Fruit fly (Drosophila melanogaster) Kc167 (cell line): ENCODE data around the gene alpha4GT1.

ENCODE experiments used
- Myc ChIP-seq: fragments of >200 bp; optimal IDR thresholded peaks from 2 replicates; lab custom pipeline; 2017; ENCODE audit warnings: missing external identifiers
- h ChIP-seq: fragments of >200 bp; optimal IDR thresholded peaks from 3 replicates; lab custom pipeline; 2018; ENCODE audit warnings: missing external identifiers
- insv ChIP-seq: fragments of >200 bp; optimal IDR thresholded peaks from 3 replicates; lab custom pipeline; 2018; ENCODE audit warnings: missing external identifiers
- psq ChIP-seq: fragments of >200 bp; optimal IDR thresholded peaks from 2 replicates; lab custom pipeline; 2017; ENCODE audit warnings: missing external identifiers
- ttk ChIP-seq: sonication (Bioruptor generic); optimal IDR thresholded peaks from 2 replicates; lab custom pipeline; 2017; ENCODE audit warnings: missing external identifiers

DNA sequence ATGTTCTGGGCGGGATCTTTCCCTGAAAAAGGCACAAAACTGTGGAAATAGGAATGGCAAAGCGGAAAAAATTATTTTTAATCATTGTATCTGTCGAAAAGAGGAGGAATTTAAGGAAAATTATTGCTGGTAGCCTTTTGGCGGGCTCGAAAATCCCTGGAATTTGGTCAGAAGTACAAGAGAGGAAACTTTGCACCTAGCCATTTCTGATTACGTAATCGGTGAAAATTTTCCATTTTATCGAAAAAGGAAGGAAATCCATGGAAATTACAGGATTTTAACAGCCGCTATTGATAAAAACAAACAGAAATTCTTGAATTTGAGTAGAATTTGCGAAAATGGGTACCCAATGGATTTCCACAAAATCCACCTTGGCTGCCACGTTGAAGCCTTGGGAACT is 36.2 kb downstream of the alpha4GT1 start:
- no peak for TF ChIP-seq psq (lab: Kevin White, UChicago)
- no peak for TF ChIP-seq insv (lab: Kevin White, UChicago)
- TF ChIP-seq h: no peak
- no peak for TF ChIP-seq Myc (lab: Kevin White, UChicago)
- no peak for TF ChIP-seq ttk (lab: Kevin White, UChicago)
